Worm (Caenorhabditis elegans) whole organism, L4 larva: ENCODE measurements around the gene ZK1098.12.

Experiments
- D1046.2 ChIP-seq: fragments of 200-800 bp; sonication (Bioruptor generic); IDR thresholded peaks from 2 replicates; pipeline ENCODE4 v1.3.6; 2022; ENCODE audit warnings: missing genetic modification characterization, missing compliant biosample characterization
- Y105C5A.15 ChIP-seq: fragments of 200-800 bp; sonication (Bioruptor generic); IDR thresholded peaks from 2 replicates; pipeline ENCODE4 v1.3.6; 2022; ENCODE audit warnings: missing genetic modification characterization, missing compliant biosample characterization
- ZK546.5 ChIP-seq, 2 experiments: sonication (generic microtip); optimal IDR thresholded peaks; 2 replicates each; lab custom pipeline; 2017; ENCODE audit warnings: missing biosample characterization in 2 of 2, missing genetic modification characterization in 2 of 2
- aha-1 ChIP-seq: fragments of 150-350 bp; peaks from one replicate; lab custom pipeline; 2014; ENCODE audit warnings: missing biosample characterization, missing genetic modification characterization
- arid-1 ChIP-seq: fragments of 200-800 bp; sonication (Bioruptor generic); conservative IDR thresholded peaks from 2 replicates; pipeline ENCODE4 v1.3.6; 2022; ENCODE audit warnings: missing genetic modification reagents, missing genetic modification characterization, missing compliant biosample characterization
- cey-2 ChIP-seq: sonication (generic microtip); optimal IDR thresholded peaks from 3 replicates; lab custom pipeline; 2017; ENCODE audit warnings: missing genetic modification characterization, mild to moderate bottlenecking, missing compliant biosample characterization, antibody characterized with exemption, borderline replicate concordance; ENCODE audit not compliant: insufficient read depth
- daf-16 ChIP-seq, 3 experiments: sonication (generic microtip); optimal IDR thresholded peaks; 2 replicates each; lab custom pipeline; 2016 to 2017; ENCODE audit warnings: missing genetic modification characterization in 3 of 3, missing genetic modification reagents in 3 of 3, mild to moderate bottlenecking in 2 of 3, missing compliant biosample characterization in 2 of 3, missing biosample characterization in 1 of 3, moderate library complexity in 1 of 3
- daf-19 ChIP-seq: fragments of 200-800 bp; sonication (Bioruptor generic); conservative IDR thresholded peaks from 2 replicates; pipeline ENCODE4 v1.3.6; 2022; ENCODE audit warnings: missing genetic modification characterization, missing compliant biosample characterization
- duxl-1 ChIP-seq: sonication (generic microtip); optimal IDR thresholded peaks from 2 replicates; lab custom pipeline; 2016; ENCODE audit warnings: mild to moderate bottlenecking, missing genetic modification characterization, moderate library complexity, missing compliant biosample characterization; ENCODE audit not compliant: poor library complexity
- egl-43 ChIP-seq: fragments of 200-800 bp; sonication (Bioruptor generic); IDR thresholded peaks from 2 replicates; pipeline ENCODE4 v1.3.6; 2022; ENCODE audit warnings: missing genetic modification reagents, missing genetic modification characterization, missing compliant biosample characterization
- hif-1 ChIP-seq, 2 experiments: sonication (generic microtip); optimal IDR thresholded peaks; 2 replicates each; lab custom pipeline; 2016 to 2017; ENCODE audit warnings: missing compliant biosample characterization in 2 of 2, missing genetic modification characterization in 2 of 2, missing genetic modification reagents in 2 of 2, missing genotype in 2 of 2, mild to moderate bottlenecking in 1 of 2
- hlh-30 ChIP-seq: sonication (generic microtip); optimal IDR thresholded peaks from 2 replicates; lab custom pipeline; 2017; ENCODE audit warnings: antibody characterized with exemption, mild to moderate bottlenecking, missing genetic modification characterization, missing compliant biosample characterization; ENCODE audit not compliant: insufficient read depth
- hmg-1.1 ChIP-seq: fragments of 200-800 bp; sonication (Bioruptor generic); IDR thresholded peaks from 2 replicates; pipeline ENCODE4 v1.3.6; 2022; ENCODE audit warnings: missing genetic modification reagents, missing genetic modification characterization, missing compliant biosample characterization
- jun-1 ChIP-seq: fragments of 150-350 bp; optimal IDR thresholded peaks from 2 replicates; lab custom pipeline; 2014; ENCODE audit warnings: missing biosample characterization, missing genetic modification reagents, missing genetic modification characterization
- lin-38 ChIP-seq: fragments of 200-800 bp; sonication (Bioruptor generic); IDR thresholded peaks from 2 replicates; pipeline ENCODE4 v1.3.6; 2022; ENCODE audit warnings: missing genetic modification reagents, missing genetic modification characterization, missing compliant biosample characterization
- mdl-1 ChIP-seq, 2 experiments: fragments of 150-350 bp in 1 of 2; sonication (generic microtip) in 1 of 2; optimal IDR thresholded peaks; 2 replicates each; lab custom pipeline; 2014 to 2017; ENCODE audit warnings: missing biosample characterization in 2 of 2, missing genetic modification characterization in 2 of 2
- mxl-2 ChIP-seq: fragments of 200-800 bp; sonication (Bioruptor generic); conservative IDR thresholded peaks from 2 replicates; pipeline ENCODE4 v1.3.6; 2022; ENCODE audit warnings: missing genetic modification reagents, missing genetic modification characterization, missing compliant biosample characterization
- nhr-25 ChIP-seq: sonication (generic microtip); optimal IDR thresholded peaks from 2 replicates; lab custom pipeline; 2017; ENCODE audit warnings: missing genetic modification characterization, mild to moderate bottlenecking, missing compliant biosample characterization, antibody characterized with exemption, moderate library complexity, borderline replicate concordance; ENCODE audit not compliant: insufficient read depth
- nhr-28 ChIP-seq: fragments of 150-350 bp; optimal IDR thresholded peaks from 2 replicates; lab custom pipeline; 2014; ENCODE audit warnings: missing biosample characterization, missing genetic modification characterization
- nhr-6 ChIP-seq: fragments of 150-350 bp; optimal IDR thresholded peaks from 2 replicates; lab custom pipeline; 2014; ENCODE audit warnings: missing biosample characterization, missing genetic modification characterization
- nhr-76 ChIP-seq: fragments of 150-350 bp; optimal IDR thresholded peaks from 2 replicates; lab custom pipeline; 2014; ENCODE audit warnings: missing biosample characterization, missing genetic modification characterization
- pha-4 ChIP-seq, 2 experiments: fragments of 150-350 bp in 1 of 2; fragments of 200-800 bp in 1 of 2; sonication (Bioruptor generic) in 1 of 2; IDR thresholded peaks in 1 of 2; optimal IDR thresholded peaks in 1 of 2; 2 replicates each; pipeline versions ENCODE4 v1.3.6 to Lab custom; 2014 to 2022; ENCODE audit warnings: missing genetic modification characterization in 2 of 2, missing genetic modification reagents in 2 of 2, missing biosample characterization in 1 of 2, missing compliant biosample characterization in 1 of 2
- saeg-2 ChIP-seq: fragments of 200-800 bp; sonication (Bioruptor generic); IDR thresholded peaks from 2 replicates; pipeline ENCODE4 v1.3.6; 2022; ENCODE audit warnings: missing genetic modification reagents, missing genetic modification characterization, missing compliant biosample characterization
- snpc-1.2 ChIP-seq: fragments of 200-800 bp; sonication (Bioruptor generic); IDR thresholded peaks from 2 replicates; pipeline ENCODE4 v1.3.6; 2022; ENCODE audit warnings: missing genetic modification reagents, missing genetic modification characterization, missing compliant biosample characterization
- spr-3 ChIP-seq: fragments of 200-800 bp; sonication (Bioruptor generic); optimal IDR thresholded peaks from 2 replicates; lab custom pipeline; 2018; ENCODE audit warnings: mild to moderate bottlenecking, missing genetic modification characterization, missing compliant biosample characterization
- tag-97 ChIP-seq: fragments of 200-800 bp; sonication (Bioruptor generic); IDR thresholded peaks from 2 replicates; pipeline ENCODE4 v1.3.6; 2022; ENCODE audit warnings: missing genetic modification characterization, missing compliant biosample characterization
- unc-39 ChIP-seq: sonication (generic microtip); optimal IDR thresholded peaks from 2 replicates; lab custom pipeline; 2017; ENCODE audit warnings: missing biosample characterization, missing genetic modification characterization
- ztf-7 ChIP-seq: fragments of 150-350 bp; optimal IDR thresholded peaks from 2 replicates; lab custom pipeline; 2014; ENCODE audit warnings: missing biosample characterization, missing genetic modification characterization

Gene ZK1098.12

ce11 chrIII:9511055-9511520 is 33.8 kb upstream of the ZK1098.12 start, which contains the start of gene F55H2.5:
Gene F55H2.5, plus strand, starts transcription at chrIII:9511470.
- TF ChIP-seq nhr-6 (tag; lab: Kevin White, UChicago) (no peak), hlh-30 (tag; lab: Kevin White, UChicago) (peak; percentile 76), daf-16 (GFP tag; optimal IDR thresholded peaks at IDR 0.05; lab: Kevin White, UChicago) (no peak), daf-16 (tag; optimal IDR thresholded peaks at IDR 0.05; lab: Kevin White, UChicago) (no peak), mxl-2 (GFP tag; lab: Robert Waterston, UW) (no peak), aha-1 (tag; lab: Kevin White, UChicago) (peak; percentile 11), nhr-28 (tag; lab: Kevin White, UChicago) (peak; percentile 11), mdl-1 (tag; optimal IDR thresholded peaks at IDR 0.05; lab: Kevin White, UChicago) (peak in 1 of 2 experiments; percentile 20), D1046.2 (GFP tag; lab: Robert Waterston, UW) (no peak), lin-38 (GFP tag; lab: Robert Waterston, UW) (no peak), snpc-1.2 (no peak)

- TF ChIP-seq aha-1 (tag; lab: Kevin White, UChicago), result peak; percentile 95
- TF ChIP-seq hmg-1.1 (GFP tag; lab: Robert Waterston, UW), result no peak
- TF ChIP-seq, all 104 proteins: peak for 1
Measured at ce11 chrIII:9511660-9512059, 33.3 kb upstream of the ZK1098.12 start.

- TF ChIP-seq hif-1 (tag; optimal IDR thresholded peaks at IDR 0.05; lab: Kevin White, UChicago) (no peak), hmg-1.1 (GFP tag; lab: Robert Waterston, UW) (0 out of 2 replicates have a peak, but pooled peaks have one; percentile 19)
Measured at ce11 chrIII:9513006-9513405, 31.9 kb upstream of the ZK1098.12 start.

ce11 chrIII:9513569-9513968 is 31.4 kb upstream of the ZK1098.12 start, which contains the start of gene F55H2.8:
Gene F55H2.8, plus strand, starts transcription at chrIII:9513869.
- TF ChIP-seq pha-4 (GFP tag; IDR thresholded peaks at IDR 0.05; lab: Robert Waterston, UW) (no peak), pha-4 (tag; optimal IDR thresholded peaks at IDR 0.05; lab: Kevin White, UChicago) (no peak), egl-43 (GFP tag; lab: Robert Waterston, UW) (no peak), mxl-2 (GFP tag; lab: Robert Waterston, UW) (no peak), ZK546.5 (tag; optimal IDR thresholded peaks at IDR 0.05; lab: Kevin White, UChicago) (no peak), unc-39 (tag; lab: Kevin White, UChicago) (no peak), spr-3 (GFP tag; lab: Kevin White, UChicago) (no peak), saeg-2 (GFP tag; lab: Robert Waterston, UW) (no peak), nhr-25 (tag; lab: Kevin White, UChicago) (no peak), D1046.2 (GFP tag; lab: Robert Waterston, UW) (no peak), tag-97 (GFP tag; lab: Robert Waterston, UW) (no peak), jun-1 (tag; lab: Kevin White, UChicago) (no peak), Y105C5A.15 (GFP tag; lab: Robert Waterston, UW) (no peak), nhr-76 (tag; lab: Kevin White, UChicago) (no peak)

- TF ChIP-seq daf-16 (GFP tag; optimal IDR thresholded peaks at IDR 0.05; lab: Kevin White, UChicago), result no peak
- peak; percentile 5 for TF ChIP-seq daf-16 (tag; optimal IDR thresholded peaks at IDR 0.05; lab: Kevin White, UChicago)
- TF ChIP-seq duxl-1, result no peak
- no peak for TF ChIP-seq arid-1 (GFP tag; lab: Robert Waterston, UW)
- TF ChIP-seq cey-2, result no peak
- TF ChIP-seq daf-19 (GFP tag; lab: Robert Waterston, UW), result no peak
- no peak for TF ChIP-seq ztf-7
Measured at ce11 chrIII:9516148-9516547, 28.8 kb upstream of the ZK1098.12 start, which contains the start of gene F55H2.7. Gene F55H2.7, minus strand, starts transcription at chrIII:9516248.
